Fruit fly (Drosophila melanogaster) whole organism, embryonic: ENCODE data around the gene CG6891.

Experiments
- Ada2b ChIP-seq: fragments of 200-800 bp; sonication (Bioruptor generic); IDR thresholded peaks from 2 replicates; pipeline ENCODE4 v1.3.6; 2022; ENCODE audit warnings: missing biosample characterization, missing genetic modification characterization
- Blimp-1 ChIP-seq: fragments of 200-800 bp; sonication (Bioruptor generic); optimal IDR thresholded peaks from 3 replicates; lab custom pipeline; 2018; ENCODE audit warnings: missing biosample characterization, missing genetic modification characterization, mild to moderate bottlenecking, moderate library complexity, missing genetic modification reagents
- C15 ChIP-seq: fragments of 200-800 bp; sonication (Bioruptor generic); IDR thresholded peaks from 3 replicates; pipeline ENCODE4 v1.3.6; 2022; ENCODE audit warnings: missing biosample characterization, missing genetic modification characterization
- CG11695 ChIP-seq: fragments of 200-800 bp; sonication (Bioruptor generic); IDR thresholded peaks from 3 replicates; pipeline ENCODE4 v1.3.6; 2022; ENCODE audit warnings: missing biosample characterization, missing genetic modification characterization
- CG12236 ChIP-seq: fragments of 200-800 bp; sonication (Bioruptor generic); optimal IDR thresholded peaks from 2 replicates; lab custom pipeline; 2016; ENCODE audit warnings: missing biosample characterization, missing genetic modification characterization
- CG13296 ChIP-seq: fragments of 200-800 bp; sonication (Bioruptor generic); optimal IDR thresholded peaks from 3 replicates; lab custom pipeline; 2018; ENCODE audit warnings: missing biosample characterization, mild to moderate bottlenecking, missing genetic modification characterization
- CG14710 ChIP-seq: fragments of 200-800 bp; sonication (Bioruptor generic); optimal IDR thresholded peaks from 3 replicates; lab custom pipeline; 2019; ENCODE audit warnings: missing biosample characterization, mild to moderate bottlenecking, missing genetic modification characterization, moderate library complexity
- CG15479 ChIP-seq: fragments of 200-800 bp; sonication (Bioruptor generic); optimal IDR thresholded peaks from 3 replicates; lab custom pipeline; 2019; ENCODE audit warnings: missing biosample characterization, mild to moderate bottlenecking, missing genetic modification characterization, moderate library complexity
- CG15696 ChIP-seq: fragments of 200-800 bp; sonication (Bioruptor generic); optimal IDR thresholded peaks from 2 replicates; lab custom pipeline; 2019; ENCODE audit warnings: missing biosample characterization, mild to moderate bottlenecking, missing genetic modification characterization, moderate library complexity
- CG17802 ChIP-seq: fragments of 200-800 bp; sonication (Bioruptor generic); optimal IDR thresholded peaks from 2 replicates; lab custom pipeline; 2018; ENCODE audit warnings: missing biosample characterization, mild to moderate bottlenecking, missing genetic modification characterization, moderate library complexity
- CG30403 ChIP-seq: fragments of 200-800 bp; sonication (Bioruptor generic); optimal IDR thresholded peaks from 3 replicates; lab custom pipeline; 2016; ENCODE audit warnings: missing biosample characterization, missing genetic modification characterization
- CG3847 ChIP-seq: fragments of 200-800 bp; sonication (Bioruptor generic); IDR thresholded peaks from 2 replicates; pipeline ENCODE4 v1.3.6; 2022; ENCODE audit warnings: missing biosample characterization, missing genetic modification characterization
- CG3995 ChIP-seq: fragments of 200-800 bp; sonication (Bioruptor generic); optimal IDR thresholded peaks from 3 replicates; lab custom pipeline; 2016; ENCODE audit warnings: missing biosample characterization, missing genetic modification characterization
- CG6254 ChIP-seq: fragments of 200-800 bp; sonication (Bioruptor generic); optimal IDR thresholded peaks from 3 replicates; lab custom pipeline; 2017; ENCODE audit warnings: mild to moderate bottlenecking, missing biosample characterization, missing genetic modification reagents, missing genetic modification characterization
- CG7271 ChIP-seq: fragments of 200-800 bp; sonication (Bioruptor generic); optimal IDR thresholded peaks from 2 replicates; lab custom pipeline; 2018; ENCODE audit warnings: missing biosample characterization, mild to moderate bottlenecking, missing genetic modification characterization, moderate library complexity
- CG7839 ChIP-seq: fragments of 200-800 bp; sonication (Bioruptor generic); optimal IDR thresholded peaks from 3 replicates; lab custom pipeline; 2018; ENCODE audit warnings: missing biosample characterization, mild to moderate bottlenecking, missing genetic modification characterization, moderate library complexity
- CG7928 ChIP-seq: fragments of 200-800 bp; sonication (Bioruptor generic); optimal IDR thresholded peaks from 2 replicates; lab custom pipeline; 2017; ENCODE audit warnings: missing biosample characterization, mild to moderate bottlenecking, missing genetic modification characterization
- CG8478 ChIP-seq: fragments of >200 bp; optimal IDR thresholded peaks from 2 replicates; lab custom pipeline; 2018
- CHES-1-like ChIP-seq: fragments of 200-800 bp; sonication (Bioruptor generic); optimal IDR thresholded peaks from 2 replicates; lab custom pipeline; 2016; ENCODE audit warnings: missing biosample characterization, missing genetic modification characterization
- Dip3 ChIP-seq: fragments of 200-800 bp; sonication (Bioruptor generic); optimal IDR thresholded peaks from 3 replicates; lab custom pipeline; 2016; ENCODE audit warnings: missing biosample characterization, missing genetic modification characterization
- ERR ChIP-seq: fragments of 200-800 bp; sonication (Bioruptor generic); optimal IDR thresholded peaks from 2 replicates; lab custom pipeline; 2016; ENCODE audit warnings: missing biosample characterization, missing genetic modification characterization
- Gug ChIP-seq: fragments of 200-800 bp; sonication (Bioruptor generic); IDR thresholded peaks from 4 replicates; pipeline ENCODE4 v1.3.6; 2022; ENCODE audit warnings: missing biosample characterization, missing genetic modification characterization
- H15 ChIP-seq: fragments of 200-800 bp; sonication (Bioruptor generic); IDR thresholded peaks from 3 replicates; pipeline ENCODE4 v1.3.6; 2022; ENCODE audit warnings: missing biosample characterization, missing genetic modification characterization
- H2.0 ChIP-seq: fragments of 200-800 bp; sonication (Bioruptor generic); IDR thresholded peaks from 2 replicates; pipeline ENCODE4 v1.3.6; 2022; ENCODE audit warnings: missing biosample characterization, missing genetic modification characterization
- Hr39 ChIP-seq: fragments of >200 bp; optimal IDR thresholded peaks from 2 replicates; lab custom pipeline; 2017
- Jarid2 ChIP-seq: fragments of 200-800 bp; sonication (Bioruptor generic); optimal IDR thresholded peaks from 3 replicates; lab custom pipeline; 2017; ENCODE audit warnings: mild to moderate bottlenecking, missing biosample characterization, missing genetic modification reagents, missing genetic modification characterization
- Meics ChIP-seq: fragments of 200-800 bp; sonication (Bioruptor generic); optimal IDR thresholded peaks from 2 replicates; lab custom pipeline; 2017; ENCODE audit warnings: missing biosample characterization, mild to moderate bottlenecking, missing genetic modification characterization
- NfI ChIP-seq: fragments of 200-800 bp; sonication (Bioruptor generic); optimal IDR thresholded peaks from 3 replicates; lab custom pipeline; 2018; ENCODE audit warnings: missing biosample characterization, mild to moderate bottlenecking, missing genetic modification characterization, moderate library complexity
- Rfx ChIP-seq: fragments of 200-800 bp; sonication (Bioruptor generic); IDR thresholded peaks from 2 replicates; pipeline ENCODE4 v1.3.6; 2022; ENCODE audit warnings: missing biosample characterization, missing genetic modification characterization
- Spps ChIP-seq: fragments of 200-800 bp; sonication (Bioruptor generic); optimal IDR thresholded peaks from 2 replicates; lab custom pipeline; 2018; ENCODE audit warnings: missing biosample characterization, mild to moderate bottlenecking, missing genetic modification characterization
- Sry-β ChIP-seq: fragments of 200-800 bp; sonication (Bioruptor generic); optimal IDR thresholded peaks from 2 replicates; lab custom pipeline; 2018; ENCODE audit warnings: missing biosample characterization, mild to moderate bottlenecking, missing genetic modification characterization, moderate library complexity
- Usf ChIP-seq: fragments of 200-800 bp; sonication (Bioruptor generic); optimal IDR thresholded peaks from 2 replicates; lab custom pipeline; 2017; ENCODE audit warnings: missing genotype, missing biosample characterization, missing genetic modification characterization
- bab2 ChIP-seq: fragments of 200-800 bp; sonication (Bioruptor generic); optimal IDR thresholded peaks from 2 replicates; lab custom pipeline; 2016; ENCODE audit warnings: missing biosample characterization, missing genetic modification characterization
- bcd ChIP-seq: fragments of 200-800 bp; sonication (Bioruptor generic); optimal IDR thresholded peaks from 2 replicates; lab custom pipeline; 2017; ENCODE audit warnings: missing biosample characterization, mild to moderate bottlenecking, missing genetic modification characterization
- chn ChIP-seq: fragments of 200-800 bp; sonication (Bioruptor generic); optimal IDR thresholded peaks from 2 replicates; lab custom pipeline; 2016; ENCODE audit warnings: missing biosample characterization, missing genetic modification characterization
- cwo ChIP-seq: fragments of 200-800 bp; sonication (Bioruptor generic); optimal IDR thresholded peaks from 3 replicates; lab custom pipeline; 2017; ENCODE audit warnings: missing biosample characterization, missing genetic modification characterization, mild to moderate bottlenecking, moderate library complexity, missing genetic modification reagents
- disco-r ChIP-seq: fragments of 200-800 bp; sonication (Bioruptor generic); optimal IDR thresholded peaks from 2 replicates; lab custom pipeline; 2016; ENCODE audit warnings: missing biosample characterization, missing genetic modification characterization
- dm ChIP-seq: fragments of 200-800 bp; sonication (Bioruptor generic); optimal IDR thresholded peaks from 3 replicates; lab custom pipeline; 2016; ENCODE audit warnings: missing biosample characterization, missing genetic modification characterization
- fd102C ChIP-seq: fragments of 200-800 bp; sonication (Bioruptor generic); optimal IDR thresholded peaks from 2 replicates; lab custom pipeline; 2018; ENCODE audit warnings: missing biosample characterization, mild to moderate bottlenecking, missing genetic modification characterization, moderate library complexity
- fd3F ChIP-seq: fragments of 200-800 bp; sonication (Bioruptor generic); optimal IDR thresholded peaks from 2 replicates; lab custom pipeline; 2018; ENCODE audit warnings: missing biosample characterization, mild to moderate bottlenecking, missing genetic modification characterization, moderate library complexity
- gem ChIP-seq: fragments of 200-800 bp; sonication (Bioruptor generic); optimal IDR thresholded peaks from 2 replicates; lab custom pipeline; 2019; ENCODE audit warnings: missing biosample characterization, mild to moderate bottlenecking, missing genetic modification characterization, moderate library complexity
- gfzf ChIP-seq: fragments of 200-800 bp; sonication (Bioruptor generic); optimal IDR thresholded peaks from 2 replicates; lab custom pipeline; 2016; ENCODE audit warnings: missing biosample characterization, mild to moderate bottlenecking, missing genetic modification characterization, moderate library complexity
- grn ChIP-seq: fragments of 200-800 bp; sonication (Bioruptor generic); optimal IDR thresholded peaks from 3 replicates; lab custom pipeline; 2017; ENCODE audit warnings: missing biosample characterization, missing genetic modification characterization
- gsb ChIP-seq: fragments of 200-800 bp; sonication (Bioruptor generic); IDR thresholded peaks from 2 replicates; pipeline ENCODE4 v1.3.6; 2022; ENCODE audit warnings: missing biosample characterization, missing genetic modification characterization
- ham ChIP-seq: fragments of 200-800 bp; sonication (Bioruptor generic); IDR thresholded peaks from 2 replicates; pipeline ENCODE4 v1.3.6; 2022; ENCODE audit warnings: missing biosample characterization, missing genetic modification characterization
- lab ChIP-seq: fragments of 200-800 bp; sonication (Bioruptor generic); optimal IDR thresholded peaks from 3 replicates; lab custom pipeline; 2017; ENCODE audit warnings: missing biosample characterization, missing genetic modification characterization, mild to moderate bottlenecking, moderate library complexity, missing genetic modification reagents
- odd ChIP-seq: fragments of 200-800 bp; sonication (Bioruptor generic); optimal IDR thresholded peaks from 2 replicates; lab custom pipeline; 2017; ENCODE audit warnings: missing biosample characterization, mild to moderate bottlenecking, missing genetic modification characterization
- pb ChIP-seq: fragments of 200-800 bp; sonication (Bioruptor generic); optimal IDR thresholded peaks from 3 replicates; lab custom pipeline; 2016; ENCODE audit warnings: missing biosample characterization, missing genetic modification characterization
- repo ChIP-seq: fragments of 200-800 bp; sonication (Bioruptor generic); optimal IDR thresholded peaks from 2 replicates; lab custom pipeline; 2016; ENCODE audit warnings: missing biosample characterization, missing genetic modification characterization
- tna ChIP-seq: fragments of 200-800 bp; sonication (Bioruptor generic); IDR thresholded peaks from 2 replicates; pipeline ENCODE4 v1.3.6; 2022; ENCODE audit warnings: missing biosample characterization, missing genetic modification characterization; ENCODE audit not compliant: partially characterized antibody
- zen2 ChIP-seq: fragments of 200-800 bp; sonication (Bioruptor generic); IDR thresholded peaks from 3 replicates; pipeline ENCODE4 v1.3.6; 2022; ENCODE audit warnings: missing biosample characterization, missing genetic modification characterization; ENCODE audit not compliant: partially characterized antibody

CG6891 gene

dm6 chrX:18774818-18775343 lies at the start of gene CG6891:
CG6891 (plus strand) TSS chrX:18775228.
- no peak for TF ChIP-seq CHES-1-like
- no peak for TF ChIP-seq odd (GFP tag; lab: Kevin White, UChicago)
- no peak for TF ChIP-seq Usf (GFP tag; lab: Kevin White, UChicago)
- peak; percentile 2 for TF ChIP-seq pb (GFP tag; lab: Kevin White, UChicago)
- peak; percentile 15 for TF ChIP-seq disco-r (GFP tag; lab: Kevin White, UChicago)
- no peak for TF ChIP-seq Ada2b (GFP tag; lab: Robert Waterston, UW)
- TF ChIP-seq fd102C (GFP tag; lab: Kevin White, UChicago) = no peak
- TF ChIP-seq CG3847 (GFP tag; lab: Robert Waterston, UW) = 0 out of 2 replicates have a peak, but pooled peaks have one; percentile 13
- TF ChIP-seq grn (GFP tag; lab: Kevin White, UChicago) = no peak
- peak; percentile 55 for TF ChIP-seq Rfx (GFP tag; lab: Robert Waterston, UW)
- no peak for TF ChIP-seq CG15696 (tag; lab: Kevin White, UChicago)
- TF ChIP-seq bab2 (GFP tag; lab: Kevin White, UChicago) = no peak
- TF ChIP-seq Spps (tag; lab: Kevin White, UChicago) = no peak
- no peak for TF ChIP-seq Meics (GFP tag; lab: Kevin White, UChicago)
- TF ChIP-seq CG7928 = no peak
- TF ChIP-seq dm (GFP tag; lab: Kevin White, UChicago) = no peak
- TF ChIP-seq gem (tag; lab: Kevin White, UChicago) = peak; percentile 55
- no peak for TF ChIP-seq gfzf
- TF ChIP-seq CG15479 = no peak
- no peak for TF ChIP-seq H15 (GFP tag; lab: Robert Waterston, UW)
- no peak for TF ChIP-seq CG17802 (tag; lab: Kevin White, UChicago)
- TF ChIP-seq NfI (GFP tag; lab: Kevin White, UChicago) = peak; percentile 15
- peak; percentile 65 for TF ChIP-seq Jarid2 (GFP tag; lab: Kevin White, UChicago)
- no peak for TF ChIP-seq bcd
- TF ChIP-seq lab (GFP tag; lab: Kevin White, UChicago) = no peak
- TF ChIP-seq repo = no peak
- peak; percentile 98 for TF ChIP-seq Blimp-1
- no peak for TF ChIP-seq ERR (GFP tag; lab: Kevin White, UChicago)
- no peak for TF ChIP-seq gsb
- TF ChIP-seq CG6254 = no peak
- no peak for TF ChIP-seq CG3995 (GFP tag; lab: Kevin White, UChicago)
- TF ChIP-seq CG13296 (GFP tag; lab: Kevin White, UChicago) = no peak
- peak; percentile 6 for TF ChIP-seq CG14710 (tag; lab: Kevin White, UChicago)
- TF ChIP-seq H2.0 (GFP tag; lab: Robert Waterston, UW) = no peak
- peak; percentile 43 for TF ChIP-seq CG30403 (GFP tag; lab: Kevin White, UChicago)
- TF ChIP-seq fd3F (GFP tag; lab: Kevin White, UChicago) = no peak
- TF ChIP-seq CG7271 = no peak
- peak; percentile 42 for TF ChIP-seq CG7839
- TF ChIP-seq Dip3 (GFP tag; lab: Kevin White, UChicago) = no peak
- TF ChIP-seq tna (GFP tag; lab: Robert Waterston, UW) = no peak
- peak; percentile 63 for TF ChIP-seq CG8478 (lab: Kevin White, UChicago)
- TF ChIP-seq zen2 (GFP tag; lab: Robert Waterston, UW) = 0 out of 3 replicates have a peak, but pooled peaks have one; percentile 32
- TF ChIP-seq CG11695 = no peak
- TF ChIP-seq Gug (GFP tag; lab: Robert Waterston, UW) = no peak
- TF ChIP-seq CG12236 = no peak
- TF ChIP-seq C15 (GFP tag; lab: Robert Waterston, UW) = no peak
- no peak for TF ChIP-seq Hr39 (lab: Kevin White, UChicago)
- TF ChIP-seq cwo (GFP tag; lab: Kevin White, UChicago) = no peak
- peak; percentile 90 for TF ChIP-seq Sry-β (GFP tag; lab: Kevin White, UChicago)
- no peak for TF ChIP-seq ham (GFP tag; lab: Robert Waterston, UW)
- TF ChIP-seq chn (GFP tag; lab: Kevin White, UChicago) = peak; percentile 11
